Worm (Caenorhabditis elegans) whole organism, L1 larva: ENCODE measurements around the gene vha-7.

Experiments used
- C04F5.9 ChIP-seq: sonication (generic microtip); optimal IDR thresholded peaks from 2 replicates; lab custom pipeline; 2016; ENCODE audit warnings: missing genetic modification characterization, missing compliant biosample characterization
- C16A3.4 ChIP-seq: fragments of 150-350 bp; optimal IDR thresholded peaks from 2 replicates; lab custom pipeline; 2014; ENCODE audit warnings: missing biosample characterization, missing genetic modification characterization
- Y116A8C.19 ChIP-seq: sonication (generic microtip); optimal IDR thresholded peaks from 2 replicates; lab custom pipeline; 2016; ENCODE audit warnings: missing compliant biosample characterization, missing genetic modification characterization, borderline replicate concordance
- blmp-1 ChIP-seq: fragments of 150-350 bp; optimal IDR thresholded peaks from 2 replicates; lab custom pipeline; 2014; ENCODE audit warnings: missing biosample characterization, missing genetic modification characterization
- ceh-63 ChIP-seq: fragments of 200-800 bp; sonication (Bioruptor generic); optimal IDR thresholded peaks from 2 replicates; lab custom pipeline; 2018; ENCODE audit warnings: mild to moderate bottlenecking, missing genetic modification characterization, missing compliant biosample characterization
- ceh-8 ChIP-seq: fragments of 200-800 bp; sonication (Bioruptor generic); optimal IDR thresholded peaks from 2 replicates; lab custom pipeline; 2018; ENCODE audit warnings: mild to moderate bottlenecking, missing genetic modification characterization, moderate library complexity, missing compliant biosample characterization
- ceh-88 ChIP-seq: fragments of 200-800 bp; sonication (Bioruptor generic); IDR thresholded peaks from 2 replicates; pipeline ENCODE4 v1.3.6; 2022; ENCODE audit warnings: missing genetic modification characterization, missing compliant biosample characterization
- ceh-90 ChIP-seq: sonication (generic microtip); optimal IDR thresholded peaks from 2 replicates; lab custom pipeline; 2016; ENCODE audit warnings: missing genetic modification characterization, missing compliant biosample characterization
- efl-1 ChIP-seq, 4 experiments: fragments of 150-350 bp; optimal IDR thresholded peaks in 3 of 4; peaks in 1 of 4; 1 replicate in 1 of 4; 2 replicates in 3 of 4; lab custom pipeline; 2014; ENCODE audit warnings: missing biosample characterization in 2 of 4, missing genetic modification characterization in 2 of 4, missing genetic modification reagents in 2 of 4
- egl-13 ChIP-seq: sonication (generic microtip); optimal IDR thresholded peaks from 2 replicates; lab custom pipeline; 2016; ENCODE audit warnings: missing genotype, missing genetic modification reagents, missing genetic modification characterization, missing compliant biosample characterization
- egl-27 ChIP-seq, 2 experiments: fragments of 150-350 bp in 1 of 2; sonication (generic microtip); optimal IDR thresholded peaks; 3 replicates each; lab custom pipeline; 2017 to 2018; ENCODE audit warnings: missing biosample characterization in 2 of 2, missing genetic modification characterization in 2 of 2, missing genetic modification reagents in 2 of 2
- elt-2 ChIP-seq: sonication (generic microtip); optimal IDR thresholded peaks from 2 replicates; lab custom pipeline; 2016; ENCODE audit warnings: missing genetic modification characterization, mild to moderate bottlenecking, inconsistent platforms, missing compliant biosample characterization, missing genetic modification reagents
- elt-3 ChIP-seq, 6 experiments: fragments of 150-350 bp in 1 of 6; sonication (generic microtip); optimal IDR thresholded peaks; 2 replicates each; lab custom pipeline; 2017 to 2018; ENCODE audit warnings: missing biosample characterization in 6 of 6, missing genetic modification characterization in 6 of 6, inconsistent platforms in 1 of 6
- ets-5 ChIP-seq: fragments of 200-800 bp; sonication (Bioruptor generic); IDR thresholded peaks from 2 replicates; pipeline ENCODE4 v1.3.6; 2022; ENCODE audit warnings: missing genetic modification characterization, missing compliant biosample characterization
- fkh-10 ChIP-seq: sonication (generic microtip); optimal IDR thresholded peaks from 2 replicates; lab custom pipeline; 2017; ENCODE audit warnings: missing biosample characterization, missing genetic modification reagents, missing genetic modification characterization
- fkh-4 ChIP-seq: sonication (generic microtip); optimal IDR thresholded peaks from 2 replicates; lab custom pipeline; 2016; ENCODE audit warnings: missing compliant biosample characterization, missing genetic modification characterization, borderline replicate concordance
- fkh-8 ChIP-seq: sonication (generic microtip); optimal IDR thresholded peaks from 2 replicates; lab custom pipeline; 2016; ENCODE audit warnings: mild to moderate bottlenecking, missing genetic modification characterization, missing compliant biosample characterization
- fos-1 ChIP-seq: fragments of 150-350 bp; optimal IDR thresholded peaks from 2 replicates; lab custom pipeline; 2014; ENCODE audit warnings: missing biosample characterization, missing genetic modification characterization
- grh-1 ChIP-seq: fragments of 200-800 bp; sonication (Bioruptor generic); IDR thresholded peaks from 2 replicates; pipeline ENCODE4 v1.3.6; 2022; ENCODE audit warnings: missing genetic modification reagents, missing genetic modification characterization, missing compliant biosample characterization
- hpl-2 ChIP-seq: fragments of 150-350 bp; optimal IDR thresholded peaks from 2 replicates; lab custom pipeline; 2014; ENCODE audit warnings: missing biosample characterization, missing genetic modification reagents, missing genetic modification characterization
- isw-1 ChIP-seq: fragments of 200-800 bp; sonication (Bioruptor generic); IDR thresholded peaks from 2 replicates; pipeline ENCODE4 v1.3.6; 2022; ENCODE audit warnings: missing genetic modification characterization, missing compliant biosample characterization
- jun-1 ChIP-seq: fragments of 150-350 bp; optimal IDR thresholded peaks from 2 replicates; lab custom pipeline; 2014; ENCODE audit warnings: missing biosample characterization, missing genetic modification reagents, missing genetic modification characterization
- lin-14 ChIP-seq: fragments of 200-800 bp; sonication (Bioruptor generic); optimal IDR thresholded peaks from 2 replicates; lab custom pipeline; 2018; ENCODE audit warnings: mild to moderate bottlenecking, missing genetic modification characterization, moderate library complexity, missing compliant biosample characterization
- lin-15B ChIP-seq: fragments of 150-350 bp; sonication (generic microtip); optimal IDR thresholded peaks from 3 replicates; lab custom pipeline; 2014; ENCODE audit warnings: missing biosample characterization, missing genetic modification characterization
- lin-35 ChIP-seq, 2 experiments: fragments of 150-350 bp; optimal IDR thresholded peaks; 2 replicates each; lab custom pipeline; 2014; ENCODE audit warnings: missing biosample characterization in 2 of 2, missing genetic modification characterization in 2 of 2, missing genetic modification reagents in 2 of 2
- lin-39 ChIP-seq: fragments of 150-350 bp; optimal IDR thresholded peaks from 2 replicates; lab custom pipeline; 2014; ENCODE audit warnings: missing biosample characterization, missing genetic modification reagents, missing genetic modification characterization
- lir-3 ChIP-seq: sonication (generic microtip); optimal IDR thresholded peaks from 2 replicates; lab custom pipeline; 2016; ENCODE audit warnings: mild to moderate bottlenecking, missing genetic modification characterization, moderate library complexity, missing compliant biosample characterization; ENCODE audit not compliant: poor library complexity
- mab-9 ChIP-seq: fragments of 200-800 bp; sonication (Bioruptor generic); IDR thresholded peaks from 2 replicates; pipeline ENCODE4 v1.3.6; 2022; ENCODE audit warnings: missing genetic modification reagents, missing genetic modification characterization, missing compliant biosample characterization
- nhr-11 ChIP-seq: fragments of 150-350 bp; optimal IDR thresholded peaks from 2 replicates; lab custom pipeline; 2014; ENCODE audit warnings: missing biosample characterization, missing genetic modification characterization
- nhr-12 ChIP-seq: sonication (generic microtip); optimal IDR thresholded peaks from 2 replicates; lab custom pipeline; 2017; ENCODE audit warnings: missing biosample characterization, missing genetic modification characterization
- nhr-19 ChIP-seq: fragments of 200-800 bp; sonication (Bioruptor generic); conservative IDR thresholded peaks from 2 replicates; pipeline ENCODE4 v1.3.6; 2022; ENCODE audit warnings: missing genetic modification characterization, missing compliant biosample characterization
- nhr-237 ChIP-seq: fragments of 150-350 bp; optimal IDR thresholded peaks from 2 replicates; lab custom pipeline; 2014; ENCODE audit warnings: missing biosample characterization, missing genetic modification characterization
- nhr-47 ChIP-seq: sonication (generic microtip); optimal IDR thresholded peaks from 2 replicates; lab custom pipeline; 2016; ENCODE audit warnings: mild to moderate bottlenecking, missing genetic modification characterization, moderate library complexity, missing compliant biosample characterization
- nhr-71 ChIP-seq: sonication (generic microtip); optimal IDR thresholded peaks from 2 replicates; lab custom pipeline; 2016; ENCODE audit warnings: mild to moderate bottlenecking, missing genetic modification characterization, moderate library complexity, missing compliant biosample characterization
- nhr-85 ChIP-seq: sonication (generic microtip); peaks from one replicate; lab custom pipeline; 2016; ENCODE audit warnings: missing genetic modification characterization, inconsistent platforms, missing compliant biosample characterization
- nhr-90 ChIP-seq: sonication (generic microtip); optimal IDR thresholded peaks from 2 replicates; lab custom pipeline; 2016; ENCODE audit warnings: mild to moderate bottlenecking, missing genetic modification characterization, missing compliant biosample characterization; ENCODE audit not compliant: poor library complexity
- pag-3 ChIP-seq: sonication (generic microtip); optimal IDR thresholded peaks from 2 replicates; lab custom pipeline; 2017; ENCODE audit warnings: missing genetic modification characterization, mild to moderate bottlenecking, missing compliant biosample characterization, antibody characterized with exemption, borderline replicate concordance; ENCODE audit not compliant: insufficient read depth
- pqm-1 ChIP-seq: sonication (generic microtip); optimal IDR thresholded peaks from 3 replicates; lab custom pipeline; 2017; ENCODE audit warnings: missing biosample characterization, missing genetic modification characterization
- snu-23 ChIP-seq: sonication (generic microtip); optimal IDR thresholded peaks from 2 replicates; lab custom pipeline; 2016; ENCODE audit warnings: missing genetic modification characterization, missing compliant biosample characterization
- sptf-1 ChIP-seq: fragments of 150-350 bp; optimal IDR thresholded peaks from 2 replicates; lab custom pipeline; 2014; ENCODE audit warnings: missing biosample characterization, missing genetic modification characterization
- sup-37 ChIP-seq: fragments of 200-800 bp; sonication (Bioruptor generic); optimal IDR thresholded peaks from 2 replicates; lab custom pipeline; 2018; ENCODE audit warnings: mild to moderate bottlenecking, missing genetic modification characterization, missing compliant biosample characterization
- tlp-1 ChIP-seq: fragments of 150-350 bp; optimal IDR thresholded peaks from 2 replicates; lab custom pipeline; 2014; ENCODE audit warnings: missing biosample characterization, missing genetic modification characterization
- unc-62 ChIP-seq: fragments of 150-350 bp; optimal IDR thresholded peaks from 2 replicates; lab custom pipeline; 2014; ENCODE audit warnings: missing biosample characterization, missing genetic modification reagents, missing genetic modification characterization
- unc-98 ChIP-seq: fragments of 200-800 bp; sonication (Bioruptor generic); IDR thresholded peaks from 2 replicates; pipeline ENCODE4 v1.3.6; 2022; ENCODE audit warnings: missing genetic modification characterization, missing compliant biosample characterization
- xbp-1 ChIP-seq: sonication (generic microtip); optimal IDR thresholded peaks from 2 replicates; lab custom pipeline; 2016; ENCODE audit warnings: missing genetic modification characterization, missing compliant biosample characterization
- zip-4 ChIP-seq: fragments of 200-800 bp; sonication (Bioruptor generic); optimal IDR thresholded peaks from 2 replicates; lab custom pipeline; 2018; ENCODE audit warnings: mild to moderate bottlenecking, missing genetic modification characterization, moderate library complexity, missing compliant biosample characterization
- ztf-11 ChIP-seq, 2 experiments: sonication (generic microtip); optimal IDR thresholded peaks; 2 replicates each; lab custom pipeline; 2016 to 2017; ENCODE audit warnings: missing genetic modification characterization in 2 of 2, missing biosample characterization in 1 of 2, missing compliant biosample characterization in 1 of 2

Gene vha-7

DNA sequence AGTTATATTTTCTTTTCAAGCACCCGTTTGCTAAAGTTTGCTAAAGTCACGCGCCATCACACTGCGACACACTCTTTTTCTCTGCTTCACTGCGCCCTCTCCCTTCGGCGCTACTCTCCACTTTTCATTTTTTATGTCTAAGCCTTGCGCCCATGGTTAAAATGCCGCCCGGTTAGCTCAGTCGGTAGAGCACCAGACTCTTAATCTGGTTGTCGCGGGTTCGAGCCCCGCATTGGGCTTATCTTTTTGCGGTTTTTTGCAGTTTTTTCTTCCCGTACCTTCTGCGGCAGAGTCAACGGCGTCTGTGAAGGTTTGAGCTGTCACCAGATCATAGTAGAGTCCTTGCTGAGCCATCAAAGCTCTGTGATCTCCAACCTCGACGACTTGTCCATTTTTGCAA is 45.7 kb upstream of the vha-7 start (continued):
- peak; percentile 80 for TF ChIP-seq fkh-8 (tag; lab: Kevin White, UChicago)
- no peak for TF ChIP-seq nhr-237 (tag; lab: Kevin White, UChicago)
- TF ChIP-seq ceh-90 (tag; lab: Kevin White, UChicago) = no peak
- peak; percentile 71 to 73 for TF ChIP-seq efl-1 (optimal IDR thresholded peaks at IDR 0.05; lab: Kevin White, UChicago)
- peak; percentile 59 to 96 for TF ChIP-seq efl-1 (GFP tag; optimal IDR thresholded peaks at IDR 0.05 in 1 of 2; lab: Kevin White, UChicago)
- TF ChIP-seq hpl-2 (GFP tag; lab: Kevin White, UChicago) = no peak
- peak; percentile 70 for TF ChIP-seq xbp-1 (tag; lab: Kevin White, UChicago)
- TF ChIP-seq pag-3 (tag; lab: Kevin White, UChicago) = no peak
- peak; percentile 73 for TF ChIP-seq egl-13 (tag; lab: Kevin White, UChicago)
- peak; percentile 82 for TF ChIP-seq nhr-19 (GFP tag; lab: Robert Waterston, UW)
- peak; percentile 70 for TF ChIP-seq unc-98 (GFP tag; lab: Robert Waterston, UW)
- peak; percentile 68 to 78 for TF ChIP-seq lin-35 (GFP tag; optimal IDR thresholded peaks at IDR 0.05; lab: Kevin White, UChicago)
- TF ChIP-seq lin-15B = no peak
- no peak for TF ChIP-seq grh-1 (GFP tag; lab: Robert Waterston, UW)
- no peak for TF ChIP-seq pqm-1 (tag; lab: Kevin White, UChicago)
- TF ChIP-seq nhr-11 (tag; lab: Kevin White, UChicago) = no peak
- TF ChIP-seq ztf-11 (tag; optimal IDR thresholded peaks at IDR 0.05; lab: Kevin White, UChicago) = peak in 1 of 2 experiments; percentile 40
- peak; percentile 53 for TF ChIP-seq C16A3.4 (tag; lab: Kevin White, UChicago)
- TF ChIP-seq mab-9 (GFP tag; lab: Robert Waterston, UW) = 0 out of 2 replicates have a peak, but pooled peaks have one; percentile 17
- no peak for TF ChIP-seq blmp-1 (tag; lab: Kevin White, UChicago)
- peak; percentile 61 for TF ChIP-seq lir-3
- peak; percentile 74 for TF ChIP-seq isw-1 (GFP tag; lab: Robert Waterston, UW)
- TF ChIP-seq nhr-47 (tag; lab: Kevin White, UChicago) = peak; percentile 87
- TF ChIP-seq, all 84 proteins: peak for 48

- TF ChIP-seq zip-4 (no peak), sup-37 (GFP tag; lab: Kevin White, UChicago) (no peak), fkh-10 (GFP tag; lab: Kevin White, UChicago) (no peak), ceh-63 (GFP tag; lab: Kevin White, UChicago) (no peak), lin-39 (tag; lab: Kevin White, UChicago) (no peak), ceh-8 (GFP tag; lab: Kevin White, UChicago) (no peak), fos-1 (tag; lab: Kevin White, UChicago) (no peak), fkh-8 (tag; lab: Kevin White, UChicago) (no peak), elt-3 (tag; optimal IDR thresholded peaks at IDR 0.05; lab: Kevin White, UChicago) (no peak), ets-5 (GFP tag; lab: Robert Waterston, UW) (no peak), isw-1 (GFP tag; lab: Robert Waterston, UW) (no peak), nhr-71 (tag; lab: Kevin White, UChicago) (no peak), mab-9 (GFP tag; lab: Robert Waterston, UW) (no peak), Y116A8C.19 (tag; lab: Kevin White, UChicago) (no peak), grh-1 (GFP tag; lab: Robert Waterston, UW) (no peak), ceh-88 (GFP tag; lab: Robert Waterston, UW) (no peak), nhr-90 (no peak), snu-23 (GFP tag; lab: Kevin White, UChicago) (no peak), jun-1 (tag; lab: Kevin White, UChicago) (no peak), C16A3.4 (tag; lab: Kevin White, UChicago) (no peak)
- TF ChIP-seq, all 84 proteins: peak for 0
Observed at ce11 chrIV:12596960-12597359, 43.3 kb upstream of the vha-7 start.

- TF ChIP-seq nhr-85 = no peak
- TF ChIP-seq isw-1 (GFP tag; lab: Robert Waterston, UW) = no peak
- no peak for TF ChIP-seq jun-1 (tag; lab: Kevin White, UChicago)
- no peak for TF ChIP-seq unc-62
- peak; percentile 90 for TF ChIP-seq elt-2 (tag; lab: Kevin White, UChicago)
- no peak for TF ChIP-seq ceh-63 (GFP tag; lab: Kevin White, UChicago)
- TF ChIP-seq C04F5.9 (tag; lab: Kevin White, UChicago) = no peak
- TF ChIP-seq tlp-1 (tag; lab: Kevin White, UChicago) = no peak
- no peak for TF ChIP-seq fkh-4 (tag; lab: Kevin White, UChicago)
- no peak for TF ChIP-seq nhr-47 (tag; lab: Kevin White, UChicago)
- no peak for TF ChIP-seq elt-3 (tag; optimal IDR thresholded peaks at IDR 0.05; lab: Kevin White, UChicago)
- TF ChIP-seq lin-14 (GFP tag; lab: Kevin White, UChicago) = peak; percentile 13
- TF ChIP-seq ztf-11 (tag; optimal IDR thresholded peaks at IDR 0.05; lab: Kevin White, UChicago) = no peak
- no peak for TF ChIP-seq egl-27 (tag; optimal IDR thresholded peaks at IDR 0.05; lab: Kevin White, UChicago)
- no peak for TF ChIP-seq sptf-1 (tag; lab: Kevin White, UChicago)
- no peak for TF ChIP-seq nhr-12 (tag; lab: Kevin White, UChicago)
- TF ChIP-seq lin-35 (GFP tag; optimal IDR thresholded peaks at IDR 0.05; lab: Kevin White, UChicago) = peak in 1 of 2 experiments; percentile 27
Observed at ce11 chrIV:12599158-12599557, 41.1 kb upstream of the vha-7 start, which contains the start of gene pgp-1. Gene pgp-1 (minus strand): TSS chrIV:12599169.
